Fruit fly (Drosophila melanogaster): Measurements from ENCODE around the gene Ilp2.

Gene Ilp2

dm6 chr3L:9847420-9847977, 48.0 kb downstream of the Ilp2 start:
- TF ChIP-seq Dll (optimal IDR thresholded peaks at IDR 0.05): no peak
- no peak for TF ChIP-seq CG8478 (optimal IDR thresholded peaks at IDR 0.05)
- TF ChIP-seq usp (GFP tag; optimal IDR thresholded peaks at IDR 0.05): no peak
- TF ChIP-seq EcR (GFP tag; optimal IDR thresholded peaks at IDR 0.05): no peak
- no peak for TF ChIP-seq psq (optimal IDR thresholded peaks at IDR 0.05)
- TF ChIP-seq pan (optimal IDR thresholded peaks at IDR 0.05): no peak

- no peak for TF ChIP-seq pan (optimal IDR thresholded peaks at IDR 0.05)
Measured at dm6 chr3L:9848744-9849143, 49.2 kb downstream of the Ilp2 start.

Measured in whole organism.